Worm (Caenorhabditis elegans) whole organism, L1 larva: Measurements from ENCODE around the gene snu-66.

Source experiments
- C04F5.9 ChIP-seq: sonication (generic microtip); optimal IDR thresholded peaks from 2 replicates; lab custom pipeline; 2016; ENCODE audit warnings: missing genetic modification characterization, missing compliant biosample characterization
- Y116A8C.19 ChIP-seq: sonication (generic microtip); optimal IDR thresholded peaks from 2 replicates; lab custom pipeline; 2016; ENCODE audit warnings: missing compliant biosample characterization, missing genetic modification characterization, borderline replicate concordance
- aha-1 ChIP-seq: fragments of 150-350 bp; optimal IDR thresholded peaks from 2 replicates; lab custom pipeline; 2014; ENCODE audit warnings: missing biosample characterization, missing genetic modification characterization
- aly-2 ChIP-seq: fragments of 150-350 bp; optimal IDR thresholded peaks from 2 replicates; lab custom pipeline; 2014; ENCODE audit warnings: missing biosample characterization, missing genetic modification characterization
- ama-1 ChIP-seq: fragments of 150-350 bp; optimal IDR thresholded peaks from 2 replicates; lab custom pipeline; 2014
- blmp-1 ChIP-seq: fragments of 150-350 bp; optimal IDR thresholded peaks from 2 replicates; lab custom pipeline; 2014; ENCODE audit warnings: missing biosample characterization, missing genetic modification characterization
- ceh-63 ChIP-seq: fragments of 200-800 bp; sonication (Bioruptor generic); optimal IDR thresholded peaks from 2 replicates; lab custom pipeline; 2018; ENCODE audit warnings: mild to moderate bottlenecking, missing genetic modification characterization, missing compliant biosample characterization
- ceh-82 ChIP-seq, 3 experiments: fragments of 150-350 bp in 1 of 3; sonication (generic microtip) in 2 of 3; optimal IDR thresholded peaks; 2 replicates each; lab custom pipeline; 2014 to 2017; ENCODE audit warnings: missing biosample characterization in 3 of 3, missing genetic modification characterization in 3 of 3
- ceh-90 ChIP-seq: sonication (generic microtip); optimal IDR thresholded peaks from 2 replicates; lab custom pipeline; 2016; ENCODE audit warnings: missing genetic modification characterization, missing compliant biosample characterization
- efl-1 ChIP-seq, 4 experiments: fragments of 150-350 bp; optimal IDR thresholded peaks in 3 of 4; peaks in 1 of 4; 1 replicate in 1 of 4; 2 replicates in 3 of 4; lab custom pipeline; 2014; ENCODE audit warnings: missing biosample characterization in 2 of 4, missing genetic modification characterization in 2 of 4, missing genetic modification reagents in 2 of 4
- efl-3 ChIP-seq: fragments of 200-800 bp; sonication (Bioruptor generic); optimal IDR thresholded peaks from 2 replicates; lab custom pipeline; 2018; ENCODE audit warnings: mild to moderate bottlenecking, missing genetic modification characterization, missing compliant biosample characterization
- egl-13 ChIP-seq: sonication (generic microtip); optimal IDR thresholded peaks from 2 replicates; lab custom pipeline; 2016; ENCODE audit warnings: missing genotype, missing genetic modification reagents, missing genetic modification characterization, missing compliant biosample characterization
- egl-27 ChIP-seq, 2 experiments: fragments of 150-350 bp in 1 of 2; sonication (generic microtip); optimal IDR thresholded peaks; 3 replicates each; lab custom pipeline; 2017 to 2018; ENCODE audit warnings: missing biosample characterization in 2 of 2, missing genetic modification characterization in 2 of 2, missing genetic modification reagents in 2 of 2
- elt-2 ChIP-seq: sonication (generic microtip); optimal IDR thresholded peaks from 2 replicates; lab custom pipeline; 2016; ENCODE audit warnings: missing genetic modification characterization, mild to moderate bottlenecking, inconsistent platforms, missing compliant biosample characterization, missing genetic modification reagents
- fkh-10 ChIP-seq: sonication (generic microtip); optimal IDR thresholded peaks from 2 replicates; lab custom pipeline; 2017; ENCODE audit warnings: missing biosample characterization, missing genetic modification reagents, missing genetic modification characterization
- fkh-4 ChIP-seq: sonication (generic microtip); optimal IDR thresholded peaks from 2 replicates; lab custom pipeline; 2016; ENCODE audit warnings: missing compliant biosample characterization, missing genetic modification characterization, borderline replicate concordance
- grh-1 ChIP-seq: fragments of 200-800 bp; sonication (Bioruptor generic); IDR thresholded peaks from 2 replicates; pipeline ENCODE4 v1.3.6; 2022; ENCODE audit warnings: missing genetic modification reagents, missing genetic modification characterization, missing compliant biosample characterization
- hlh-4 ChIP-seq: sonication (generic microtip); optimal IDR thresholded peaks from 2 replicates; lab custom pipeline; 2016; ENCODE audit warnings: mild to moderate bottlenecking, missing genetic modification characterization, missing compliant biosample characterization
- lin-13 ChIP-seq: fragments of 150-350 bp; optimal IDR thresholded peaks from 2 replicates; lab custom pipeline; 2014; ENCODE audit warnings: missing biosample characterization, missing genetic modification reagents, missing genetic modification characterization
- lsy-2 ChIP-seq, 2 experiments: fragments of 150-350 bp; optimal IDR thresholded peaks; 2 replicates each; lab custom pipeline; 2014; ENCODE audit warnings: missing biosample characterization in 2 of 2, missing genetic modification characterization in 2 of 2
- mdl-1 ChIP-seq, 2 experiments: fragments of 150-350 bp; optimal IDR thresholded peaks; 2 replicates each; lab custom pipeline; 2014 to 2017; ENCODE audit warnings: missing biosample characterization in 2 of 2, missing genetic modification characterization in 2 of 2, inconsistent platforms in 1 of 2
- nhr-12 ChIP-seq: sonication (generic microtip); optimal IDR thresholded peaks from 2 replicates; lab custom pipeline; 2017; ENCODE audit warnings: missing biosample characterization, missing genetic modification characterization
- nhr-237 ChIP-seq: fragments of 150-350 bp; optimal IDR thresholded peaks from 2 replicates; lab custom pipeline; 2014; ENCODE audit warnings: missing biosample characterization, missing genetic modification characterization
- nhr-76 ChIP-seq: sonication (generic microtip); optimal IDR thresholded peaks from 2 replicates; lab custom pipeline; 2017; ENCODE audit warnings: missing biosample characterization, missing genetic modification characterization
- nhr-77 ChIP-seq: fragments of 150-350 bp; optimal IDR thresholded peaks from 2 replicates; lab custom pipeline; 2014; ENCODE audit warnings: missing biosample characterization, missing genetic modification characterization
- nhr-84 ChIP-seq: sonication (generic microtip); optimal IDR thresholded peaks from 2 replicates; lab custom pipeline; 2017; ENCODE audit warnings: missing biosample characterization, missing genetic modification characterization
- nhr-85 ChIP-seq: sonication (generic microtip); peaks from one replicate; lab custom pipeline; 2016; ENCODE audit warnings: missing genetic modification characterization, inconsistent platforms, missing compliant biosample characterization
- nhr-90 ChIP-seq: sonication (generic microtip); optimal IDR thresholded peaks from 2 replicates; lab custom pipeline; 2016; ENCODE audit warnings: mild to moderate bottlenecking, missing genetic modification characterization, missing compliant biosample characterization; ENCODE audit not compliant: poor library complexity
- pag-3 ChIP-seq: sonication (generic microtip); optimal IDR thresholded peaks from 2 replicates; lab custom pipeline; 2017; ENCODE audit warnings: missing genetic modification characterization, mild to moderate bottlenecking, missing compliant biosample characterization, antibody characterized with exemption, borderline replicate concordance; ENCODE audit not compliant: insufficient read depth
- snpc-4 ChIP-seq: fragments of 150-350 bp; optimal IDR thresholded peaks from 2 replicates; lab custom pipeline; 2014; ENCODE audit warnings: missing biosample characterization, missing genetic modification characterization
- sptf-1 ChIP-seq: fragments of 150-350 bp; optimal IDR thresholded peaks from 2 replicates; lab custom pipeline; 2014; ENCODE audit warnings: missing biosample characterization, missing genetic modification characterization
- unc-130 ChIP-seq: fragments of 150-350 bp; optimal IDR thresholded peaks from 2 replicates; lab custom pipeline; 2017; ENCODE audit warnings: missing biosample characterization, missing genetic modification characterization, inconsistent platforms
- unc-30 ChIP-seq: sonication (generic microtip); optimal IDR thresholded peaks from 2 replicates; lab custom pipeline; 2017; ENCODE audit warnings: missing biosample characterization, missing genetic modification characterization
- unc-86 ChIP-seq: sonication (generic microtip); optimal IDR thresholded peaks from 2 replicates; lab custom pipeline; 2016; ENCODE audit warnings: missing genetic modification characterization, missing compliant biosample characterization
- unc-98 ChIP-seq: fragments of 200-800 bp; sonication (Bioruptor generic); IDR thresholded peaks from 2 replicates; pipeline ENCODE4 v1.3.6; 2022; ENCODE audit warnings: missing genetic modification characterization, missing compliant biosample characterization
- xbp-1 ChIP-seq: sonication (generic microtip); optimal IDR thresholded peaks from 2 replicates; lab custom pipeline; 2016; ENCODE audit warnings: missing genetic modification characterization, missing compliant biosample characterization
- zip-4 ChIP-seq: fragments of 200-800 bp; sonication (Bioruptor generic); optimal IDR thresholded peaks from 2 replicates; lab custom pipeline; 2018; ENCODE audit warnings: mild to moderate bottlenecking, missing genetic modification characterization, moderate library complexity, missing compliant biosample characterization

Gene snu-66

DNA sequence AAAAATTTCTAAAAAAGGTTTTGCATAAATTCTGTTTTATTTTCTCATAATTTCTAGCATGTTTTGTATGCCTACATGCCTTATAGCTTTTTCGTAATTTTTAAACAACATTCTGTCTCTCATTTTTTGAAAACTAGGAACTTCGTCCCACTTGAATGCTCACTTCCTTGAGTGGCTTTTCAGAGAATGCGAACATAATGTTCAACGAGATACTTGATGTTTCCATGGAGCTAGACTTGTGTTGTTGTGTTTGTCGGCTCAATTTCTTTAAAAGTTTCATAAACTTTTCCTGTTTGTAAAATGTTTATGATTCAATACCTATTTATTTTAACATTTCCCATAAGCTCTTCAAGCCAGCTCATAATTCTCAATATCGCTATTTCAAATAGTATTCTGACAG is 29.4 kb upstream of the snu-66 start, which contains the start of gene clec-213:
Gene clec-213, plus strand, starts transcription at position 301 of the 400 bp plus-strand sequence.
- TF ChIP-seq efl-1 (optimal IDR thresholded peaks at IDR 0.05; lab: Kevin White, UChicago) (no peak), efl-1 (GFP tag; optimal IDR thresholded peaks at IDR 0.05 in 1 of 2; lab: Kevin White, UChicago) (no peak), C04F5.9 (tag; lab: Kevin White, UChicago) (no peak), egl-27 (tag; optimal IDR thresholded peaks at IDR 0.05; lab: Kevin White, UChicago) (no peak), ceh-82 (tag; optimal IDR thresholded peaks at IDR 0.05; lab: Kevin White, UChicago) (no peak), ama-1 (lab: Kevin White, UChicago) (no peak), mdl-1 (tag; optimal IDR thresholded peaks at IDR 0.05; lab: Kevin White, UChicago) (no peak), ceh-90 (no peak), blmp-1 (tag; lab: Kevin White, UChicago) (no peak), zip-4 (GFP tag; lab: Kevin White, UChicago) (no peak), pag-3 (tag; lab: Kevin White, UChicago) (no peak), fkh-4 (tag; lab: Kevin White, UChicago) (no peak), aly-2 (tag; lab: Kevin White, UChicago) (no peak), nhr-84 (tag; lab: Kevin White, UChicago) (no peak), grh-1 (GFP tag; lab: Robert Waterston, UW) (no peak), unc-98 (GFP tag; lab: Robert Waterston, UW) (no peak), snpc-4 (tag; lab: Kevin White, UChicago) (no peak), unc-30 (tag; lab: Kevin White, UChicago) (no peak)

DNA sequence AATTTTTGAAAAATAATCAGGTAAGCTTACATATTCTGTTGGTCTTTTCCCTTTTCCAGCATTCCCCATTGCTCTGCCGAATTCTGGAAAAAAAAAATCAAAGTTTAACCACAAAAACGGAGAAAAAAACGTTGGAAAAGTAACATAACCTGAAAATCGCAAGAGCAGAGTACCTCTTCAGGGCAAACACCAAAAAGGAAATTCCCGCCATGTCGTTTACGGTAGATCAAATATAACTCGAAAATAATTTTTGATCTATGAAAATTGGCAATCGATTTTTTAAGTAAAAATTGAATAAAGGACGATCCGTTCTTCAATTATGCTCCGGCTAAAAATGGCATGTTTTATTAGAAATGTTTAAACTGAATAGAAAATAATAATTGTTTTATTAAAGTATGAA is 27.9 kb upstream of the snu-66 start, which contains the start of gene C50E3.11:
Gene C50E3.11, minus strand, starts transcription at position 83 of the 400 bp plus-strand sequence.
- TF ChIP-seq sptf-1 (tag; lab: Kevin White, UChicago) (no peak), lin-13 (no peak), aha-1 (no peak), efl-3 (GFP tag; lab: Kevin White, UChicago) (no peak), nhr-237 (tag; lab: Kevin White, UChicago) (no peak), unc-130 (no peak), hlh-4 (tag; lab: Kevin White, UChicago) (no peak), blmp-1 (tag; lab: Kevin White, UChicago) (no peak), lsy-2 (tag; optimal IDR thresholded peaks at IDR 0.05; lab: Kevin White, UChicago) (no peak), mdl-1 (tag; optimal IDR thresholded peaks at IDR 0.05; lab: Kevin White, UChicago) (no peak), fkh-10 (GFP tag; lab: Kevin White, UChicago) (no peak), ceh-82 (tag; optimal IDR thresholded peaks at IDR 0.05; lab: Kevin White, UChicago) (no peak)

DNA sequence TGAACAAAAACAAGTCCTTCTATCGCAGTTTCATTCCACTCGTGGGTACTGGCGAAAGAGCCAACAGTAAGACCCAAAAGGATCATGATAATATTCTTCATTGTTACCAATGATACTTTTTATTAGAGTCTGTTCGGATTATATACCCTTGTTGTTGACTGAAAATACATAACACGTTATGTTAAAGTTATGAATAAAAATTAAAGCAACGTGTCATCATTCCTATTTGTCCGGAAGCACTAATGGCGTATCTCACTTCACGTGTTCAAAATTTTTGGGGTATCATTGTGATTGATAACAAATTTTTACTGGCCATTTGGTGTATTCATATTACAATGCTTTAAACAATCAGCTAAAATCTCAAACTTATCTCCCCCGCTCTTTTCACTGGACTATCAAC is 26.0 kb upstream of the snu-66 start, which contains the start of gene scl-26:
Gene scl-26, minus strand, starts transcription at position 101 of the 400 bp plus-strand sequence.
- TF ChIP-seq nhr-90 (tag; lab: Kevin White, UChicago) (no peak), nhr-85 (tag; lab: Kevin White, UChicago) (no peak), snpc-4 (tag; lab: Kevin White, UChicago) (no peak), nhr-76 (tag; lab: Kevin White, UChicago) (no peak), aly-2 (tag; lab: Kevin White, UChicago) (no peak), hlh-4 (tag; lab: Kevin White, UChicago) (no peak)

DNA sequence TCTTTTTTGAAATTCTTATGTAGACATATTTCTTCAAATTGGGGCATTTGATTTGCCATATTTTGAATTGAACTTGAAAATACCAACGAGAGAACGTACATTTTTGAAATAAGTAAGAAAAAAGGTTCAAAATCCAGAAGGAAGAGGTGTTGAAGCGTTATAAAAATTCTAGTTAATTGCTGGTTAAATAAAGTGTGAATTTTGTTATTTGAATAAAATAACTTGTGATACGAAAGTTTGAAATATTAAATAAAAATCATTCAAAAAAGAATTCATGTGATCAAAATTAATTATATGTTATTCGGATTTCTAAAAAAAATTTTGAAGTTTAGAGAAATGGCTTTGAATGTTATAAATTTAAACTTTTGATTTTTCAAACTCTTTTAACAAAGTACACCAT is 24.7 kb upstream of the snu-66 start, which contains the start of gene C50E3.9:
Gene C50E3.9, minus strand, starts transcription at position 101 of the 400 bp plus-strand sequence.
- TF ChIP-seq unc-30 (tag; lab: Kevin White, UChicago) (no peak), ceh-63 (GFP tag; lab: Kevin White, UChicago) (no peak)

DNA sequence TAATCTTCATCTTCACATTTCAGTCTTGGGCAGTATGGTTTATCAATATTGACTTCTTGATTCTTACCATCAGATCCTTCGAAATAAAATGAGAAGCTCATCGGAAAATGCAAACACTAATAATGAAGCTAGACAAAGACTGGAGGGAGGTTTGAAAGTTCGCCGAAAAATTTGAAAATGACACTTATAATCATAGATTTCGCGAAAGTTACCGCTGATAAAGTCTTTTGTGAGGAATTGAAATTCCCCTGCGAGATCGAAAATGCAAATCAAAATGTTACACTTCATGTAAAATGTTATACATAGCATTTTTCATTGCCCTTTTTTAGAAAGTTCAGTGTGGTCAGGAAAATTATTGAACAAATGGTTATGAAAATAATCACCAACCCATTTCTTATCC is 22.8 kb upstream of the snu-66 start, which contains the start of gene C50E3.7:
Gene C50E3.7, minus strand, starts transcription at position 101 of the 400 bp plus-strand sequence.
- TF ChIP-seq nhr-12 (no peak), xbp-1 (tag; lab: Kevin White, UChicago) (no peak), blmp-1 (tag; lab: Kevin White, UChicago) (no peak), egl-13 (no peak), Y116A8C.19 (tag; lab: Kevin White, UChicago) (no peak), lsy-2 (tag; optimal IDR thresholded peaks at IDR 0.05; lab: Kevin White, UChicago) (no peak), unc-98 (GFP tag; lab: Robert Waterston, UW) (no peak), elt-2 (tag; lab: Kevin White, UChicago) (no peak), nhr-77 (tag; lab: Kevin White, UChicago) (no peak), unc-86 (tag; lab: Kevin White, UChicago) (no peak)
- TF ChIP-seq, all 84 proteins: peak for 0
